Worm (Caenorhabditis elegans) whole organism, L2 larva: ENCODE measurements around the gene C36E8.4.

Experiments
- egl-27 ChIP-seq: sonication (generic microtip); optimal IDR thresholded peaks from 3 replicates; lab custom pipeline; 2017; ENCODE audit warnings: missing biosample characterization, missing genetic modification reagents, missing genetic modification characterization
- elt-1 ChIP-seq: fragments of 150-350 bp; optimal IDR thresholded peaks from 2 replicates; lab custom pipeline; 2014; ENCODE audit warnings: missing biosample characterization, missing genetic modification characterization
- mdl-1 ChIP-seq, 2 experiments: fragments of 150-350 bp in 1 of 2; sonication (generic microtip) in 1 of 2; optimal IDR thresholded peaks; 2 replicates each; lab custom pipeline; 2017; ENCODE audit warnings: missing biosample characterization in 2 of 2, missing genetic modification characterization in 2 of 2
- nhr-23 ChIP-seq: fragments of 150-350 bp; optimal IDR thresholded peaks from 2 replicates; lab custom pipeline; 2014; ENCODE audit warnings: missing biosample characterization, missing genetic modification reagents, missing genetic modification characterization
- skn-1 ChIP-seq: sonication (generic microtip); optimal IDR thresholded peaks from 2 replicates; lab custom pipeline; 2017; ENCODE audit warnings: missing biosample characterization, missing genetic modification characterization
- snpc-4 ChIP-seq: fragments of 150-350 bp; optimal IDR thresholded peaks from 2 replicates; lab custom pipeline; 2014; ENCODE audit warnings: missing biosample characterization, missing genetic modification characterization
- ztf-11 ChIP-seq: sonication (generic microtip); optimal IDR thresholded peaks from 2 replicates; lab custom pipeline; 2017; ENCODE audit warnings: missing biosample characterization, missing genetic modification characterization

DNA sequence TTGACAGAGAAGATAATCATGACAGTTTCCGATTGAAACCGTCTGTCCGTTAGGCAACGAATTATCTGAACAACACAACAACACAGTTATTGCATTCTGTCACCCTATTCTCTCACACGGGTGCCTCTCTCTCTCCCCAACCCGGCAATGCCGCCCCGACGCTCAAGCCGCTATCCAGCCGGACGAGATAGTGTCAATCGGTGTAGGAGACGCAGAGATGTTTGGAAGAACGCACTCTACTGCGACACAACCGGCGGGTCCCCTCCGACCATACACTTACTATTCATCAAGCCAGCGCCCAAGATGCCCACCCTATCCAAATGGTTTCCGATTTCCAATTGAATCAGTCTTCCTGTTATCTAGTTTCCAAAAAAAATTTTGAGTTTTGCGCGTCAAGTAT lies 2.0 kb upstream of the C36E8.4 start:
- TF ChIP-seq snpc-4 (tag; lab: Kevin White, UChicago) (no peak), nhr-23 (tag; lab: Kevin White, UChicago) (no peak), ztf-11 (no peak), skn-1 (tag; lab: Kevin White, UChicago) (no peak), egl-27 (tag; lab: Kevin White, UChicago) (peak; percentile 13), mdl-1 (tag; optimal IDR thresholded peaks at IDR 0.05; lab: Kevin White, UChicago) (no peak), elt-1 (tag; lab: Kevin White, UChicago) (no peak)
